Worm (Caenorhabditis elegans): ENCODE data around the gene srd-58.
A peak's percentile ranks its signal among the peaks of the same experiment; 100 is the strongest.

Gene srd-58

ce11 chrII:7200051-7200599 lies 4.7 kb downstream of the srd-58 start, which contains the start of gene pcrg-1 (continued):
- TF ChIP-seq B0261.1 (tag; optimal IDR thresholded peaks at IDR 0.05) (peak; percentile 73), him-1 (tag; optimal IDR thresholded peaks at IDR 0.05) (peak; percentile 63), ceh-40 (GFP tag; IDR thresholded peaks at IDR 0.05) (peak; percentile 86), rcor-1 (GFP tag; IDR thresholded peaks at IDR 0.05) (peak; percentile 62), dox-1 (GFP tag; IDR thresholded peaks at IDR 0.05) (peak; percentile 90), nhr-90 (tag; optimal IDR thresholded peaks at IDR 0.05) (peak; percentile 90), K12H6.12 (tag; optimal IDR thresholded peaks at IDR 0.05) (peak; percentile 78), tbp1 (GFP tag; optimal IDR thresholded peaks at IDR 0.05) (peak; percentile 87), nhr-27 (tag; optimal IDR thresholded peaks at IDR 0.05) (peak; percentile 61), ztf-6 (GFP tag; IDR thresholded peaks at IDR 0.05) (peak; percentile 47; the same call in 1 of the 2 replicates), pha-4 (tag; optimal IDR thresholded peaks at IDR 0.05) (no peak), nfyb-1 (GFP tag; IDR thresholded peaks at IDR 0.05) (peak; percentile 84), cebp-1 (GFP tag; IDR thresholded peaks at IDR 0.05) (peak; percentile 22; the same call in 1 of the 2 replicates), cebp-1 (tag; optimal IDR thresholded peaks at IDR 0.05) (no peak), C17E4.6 (GFP tag; IDR thresholded peaks at IDR 0.05) (peak; percentile 77), gei-17 (GFP tag; optimal IDR thresholded peaks at IDR 0.05) (no peak), B0035.1 (tag; optimal IDR thresholded peaks at IDR 0.05) (peak; percentile 16), F22D6.2 (tag; optimal IDR thresholded peaks at IDR 0.05) (peak; percentile 58), hrde-1 (tag; optimal IDR thresholded peaks at IDR 0.05; ENCODE audit: borderline replicate concordance) (peak; percentile 30), rpc-1 (optimal IDR thresholded peaks at IDR 0.05) (peak; percentile 87), rpc-1 (tag; optimal IDR thresholded peaks at IDR 0.05) (peak; percentile 84), snpc-4 (GFP tag; optimal IDR thresholded peaks at IDR 0.05) (peak; percentile 96), snpc-4 (tag; optimal IDR thresholded peaks at IDR 0.05) (peak; percentile 97 to 99 (median 98)), akir-1 (GFP tag; optimal IDR thresholded peaks at IDR 0.05) (peak; percentile 36), ztf-18 (tag; optimal IDR thresholded peaks at IDR 0.05) (peak; percentile 84), bed-2 (GFP tag; IDR thresholded peaks at IDR 0.05) (peak; percentile 75; the same call in 1 of the 2 replicates), nfya-2 (GFP tag; IDR thresholded peaks at IDR 0.05) (0 out of 2 replicates have a peak, but pooled peaks have one; percentile 65), Y79H2A.3 (GFP tag; conservative IDR thresholded peaks at IDR 0.05) (no peak), ztf-28 (GFP tag; IDR thresholded peaks at IDR 0.05) (no peak), ceh-27 (GFP tag; optimal IDR thresholded peaks at IDR 0.05) (peak; percentile 89), F52B5.7 (tag; optimal IDR thresholded peaks at IDR 0.05) (peak; percentile 93), attf-6 (GFP tag; IDR thresholded peaks at IDR 0.05) (peak; percentile 88), T07F8.4 (tag; optimal IDR thresholded peaks at IDR 0.05) (peak; percentile 80), sdz-38 (tag; optimal IDR thresholded peaks at IDR 0.05) (peak; percentile 28), nhr-120 (GFP tag; IDR thresholded peaks at IDR 0.05) (0 out of 2 replicates have a peak, but pooled peaks have one; percentile 35), Y56A3A.18 (GFP tag; IDR thresholded peaks at IDR 0.05) (peak; percentile 82; the same call in 1 of the 2 replicates), lin-35 (GFP tag; optimal IDR thresholded peaks at IDR 0.05) (peak in 1 of 3 experiments; percentile 59), fkh-3 (tag; optimal IDR thresholded peaks at IDR 0.05) (peak; percentile 68), nhr-80 (tag; optimal IDR thresholded peaks at IDR 0.05) (peak; percentile 45), hlh-26 (GFP tag; conservative IDR thresholded peaks at IDR 0.05) (peak; percentile 76; the same call in 1 of the 2 replicates), rec-8 (tag; optimal IDR thresholded peaks at IDR 0.05) (peak in 1 of 2 experiments; percentile 15), madf-8 (GFP tag; conservative IDR thresholded peaks at IDR 0.05) (peak; percentile 53), hsf-1 (GFP tag; IDR thresholded peaks at IDR 0.05) (peak; percentile 65), lin-54 (GFP tag; optimal IDR thresholded peaks at IDR 0.05) (peak; percentile 76), K11D2.4 (GFP tag; IDR thresholded peaks at IDR 0.05) (peak; percentile 63; the same call in 1 of the 2 replicates), madf-10 (tag; optimal IDR thresholded peaks at IDR 0.05) (peak; percentile 59), ceh-100 (GFP tag; IDR thresholded peaks at IDR 0.05) (peak; percentile 73), F37B4.10 (GFP tag; IDR thresholded peaks at IDR 0.05) (no peak)
